Fruit fly (Drosophila melanogaster) whole organism, embryonic: ENCODE measurements around the gene lilli.

Source experiments
- Ada2b ChIP-seq: fragments of 200-800 bp; sonication (Bioruptor generic); IDR thresholded peaks from 2 replicates; pipeline ENCODE4 v1.3.6; 2022; ENCODE audit warnings: missing biosample characterization, missing genetic modification characterization
- CG11398 ChIP-seq: fragments of 200-800 bp; sonication (Bioruptor generic); optimal IDR thresholded peaks from 2 replicates; lab custom pipeline; 2016; ENCODE audit warnings: missing biosample characterization, missing genetic modification characterization
- CG12391 ChIP-seq: fragments of 200-800 bp; sonication (Bioruptor generic); optimal IDR thresholded peaks from 3 replicates; lab custom pipeline; 2018; ENCODE audit warnings: missing biosample characterization, mild to moderate bottlenecking, missing genetic modification characterization, moderate library complexity
- CG13775 ChIP-seq: fragments of 200-800 bp; sonication (Bioruptor generic); optimal IDR thresholded peaks from 3 replicates; lab custom pipeline; 2017; ENCODE audit warnings: missing biosample characterization, mild to moderate bottlenecking, missing genetic modification characterization
- CG1647 ChIP-seq: fragments of 200-800 bp; sonication (Bioruptor generic); optimal IDR thresholded peaks from 3 replicates; lab custom pipeline; 2016; ENCODE audit warnings: missing biosample characterization, missing genetic modification characterization
- CG17829 ChIP-seq: fragments of 200-800 bp; optimal IDR thresholded peaks from 2 replicates; lab custom pipeline; 2019; ENCODE audit warnings: missing biosample characterization, mild to moderate bottlenecking, missing genetic modification characterization, moderate library complexity
- CG2129 ChIP-seq: fragments of 200-800 bp; sonication (Bioruptor generic); IDR thresholded peaks from 2 replicates; pipeline ENCODE4 v1.3.6; 2022; ENCODE audit warnings: missing biosample characterization, missing genetic modification characterization; ENCODE audit not compliant: partially characterized antibody
- CG2712 ChIP-seq: fragments of 200-800 bp; optimal IDR thresholded peaks from 3 replicates; lab custom pipeline; 2019; ENCODE audit warnings: missing biosample characterization, mild to moderate bottlenecking, missing genetic modification characterization, moderate library complexity
- CG30403 ChIP-seq: fragments of 200-800 bp; sonication (Bioruptor generic); optimal IDR thresholded peaks from 3 replicates; lab custom pipeline; 2016; ENCODE audit warnings: missing biosample characterization, missing genetic modification characterization
- CG3407 ChIP-seq: fragments of 200-800 bp; sonication (Bioruptor generic); optimal IDR thresholded peaks from 2 replicates; lab custom pipeline; 2018; ENCODE audit warnings: missing biosample characterization, mild to moderate bottlenecking, missing genetic modification characterization
- CG3726 ChIP-seq: fragments of 200-800 bp; sonication (Bioruptor generic); IDR thresholded peaks from 3 replicates; pipeline ENCODE4, ENCODE4 v1.3.6; 2022; ENCODE audit warnings: missing biosample characterization, missing genetic modification characterization
- CG42726 ChIP-seq: fragments of 200-800 bp; sonication (Bioruptor generic); IDR thresholded peaks from 2 replicates; pipeline ENCODE4 v1.3.6; 2022; ENCODE audit warnings: missing biosample characterization, missing genetic modification characterization; ENCODE audit not compliant: partially characterized antibody
- CG6272 ChIP-seq: fragments of 200-800 bp; sonication (Bioruptor generic); IDR thresholded peaks from 2 replicates; pipeline ENCODE4 v1.3.6; 2022; ENCODE audit warnings: missing biosample characterization, missing genetic modification characterization
- CG6683 ChIP-seq: fragments of 200-800 bp; sonication (Bioruptor generic); optimal IDR thresholded peaks from 2 replicates; lab custom pipeline; 2017; ENCODE audit warnings: missing biosample characterization, mild to moderate bottlenecking, missing genetic modification characterization, missing genetic modification reagents
- CG6813 ChIP-seq: fragments of 200-800 bp; sonication (Bioruptor generic); optimal IDR thresholded peaks from 2 replicates; lab custom pipeline; 2017; ENCODE audit warnings: missing biosample characterization, missing genetic modification characterization, mild to moderate bottlenecking, moderate library complexity, missing genetic modification reagents
- CG7963 ChIP-seq: fragments of 200-800 bp; sonication (Bioruptor generic); IDR thresholded peaks from 3 replicates; pipeline ENCODE4 v1.3.6; 2022; ENCODE audit warnings: missing biosample characterization, missing genetic modification characterization; ENCODE audit not compliant: partially characterized antibody
- CG8388 ChIP-seq: fragments of 200-800 bp; sonication (Bioruptor generic); optimal IDR thresholded peaks from 2 replicates; lab custom pipeline; 2019; ENCODE audit warnings: missing biosample characterization, mild to moderate bottlenecking, missing genetic modification characterization, moderate library complexity
- CG8944 ChIP-seq: fragments of 200-800 bp; sonication (Bioruptor generic); optimal IDR thresholded peaks from 3 replicates; lab custom pipeline; 2016; ENCODE audit warnings: missing biosample characterization, missing genetic modification characterization
- CG9797 ChIP-seq: fragments of 200-800 bp; sonication (Bioruptor generic); optimal IDR thresholded peaks from 3 replicates; lab custom pipeline; 2018; ENCODE audit warnings: missing biosample characterization, mild to moderate bottlenecking, missing genetic modification characterization
- CG9876 ChIP-seq: fragments of 200-800 bp; sonication (Bioruptor generic); optimal IDR thresholded peaks from 2 replicates; lab custom pipeline; 2016; ENCODE audit warnings: missing biosample characterization, missing genetic modification characterization
- Camta ChIP-seq: fragments of 200-800 bp; sonication (Bioruptor generic); optimal IDR thresholded peaks from 2 replicates; lab custom pipeline; 2016; ENCODE audit warnings: missing biosample characterization, missing genetic modification characterization
- Dp ChIP-seq: fragments of 200-800 bp; sonication (Bioruptor generic); optimal IDR thresholded peaks from 2 replicates; lab custom pipeline; 2018; ENCODE audit warnings: missing biosample characterization, mild to moderate bottlenecking, missing genetic modification characterization, moderate library complexity
- E2f2 ChIP-seq: fragments of 200-800 bp; sonication (Bioruptor generic); IDR thresholded peaks from 2 replicates; pipeline ENCODE4 v1.3.6; 2022; ENCODE audit warnings: missing biosample characterization, missing genetic modification characterization
- Ets97D ChIP-seq: fragments of 200-800 bp; sonication (Bioruptor generic); optimal IDR thresholded peaks from 3 replicates; lab custom pipeline; 2016; ENCODE audit warnings: missing biosample characterization, missing genetic modification characterization
- HmgZ ChIP-seq: fragments of 200-800 bp; sonication (Bioruptor generic); optimal IDR thresholded peaks from 2 replicates; lab custom pipeline; 2018; ENCODE audit warnings: missing biosample characterization, mild to moderate bottlenecking, missing genetic modification characterization
- Mad ChIP-seq: fragments of 200-800 bp; sonication (Bioruptor generic); optimal IDR thresholded peaks from 2 replicates; lab custom pipeline; 2016; ENCODE audit warnings: missing biosample characterization, missing genetic modification characterization
- Oli ChIP-seq: fragments of 200-800 bp; sonication (Bioruptor generic); optimal IDR thresholded peaks from 2 replicates; lab custom pipeline; 2018; ENCODE audit warnings: missing biosample characterization, mild to moderate bottlenecking, missing genetic modification characterization, moderate library complexity
- Ptx1 ChIP-seq: fragments of 200-800 bp; sonication (Bioruptor generic); IDR thresholded peaks from 2 replicates; pipeline ENCODE4 v1.3.6; 2022; ENCODE audit warnings: missing biosample characterization, missing genetic modification characterization
- Sox100B ChIP-seq: fragments of 200-800 bp; sonication (Bioruptor generic); optimal IDR thresholded peaks from 3 replicates; lab custom pipeline; 2018; ENCODE audit warnings: missing biosample characterization, mild to moderate bottlenecking, missing genetic modification characterization
- Sry-δ ChIP-seq: fragments of 200-800 bp; sonication (Bioruptor generic); optimal IDR thresholded peaks from 2 replicates; lab custom pipeline; 2016; ENCODE audit warnings: missing biosample characterization, missing genetic modification characterization
- Tbp ChIP-seq: fragments of >200 bp; optimal IDR thresholded peaks from 2 replicates; lab custom pipeline; 2018; ENCODE audit warnings: missing biosample characterization, missing genetic modification characterization
- chif ChIP-seq, 2 experiments: fragments of 200-800 bp; sonication (Bioruptor generic); optimal IDR thresholded peaks; 3 replicates each; lab custom pipeline; 2016; ENCODE audit warnings: missing biosample characterization in 2 of 2, missing genetic modification characterization in 2 of 2
- chn ChIP-seq: fragments of 200-800 bp; sonication (Bioruptor generic); optimal IDR thresholded peaks from 2 replicates; lab custom pipeline; 2016; ENCODE audit warnings: missing biosample characterization, missing genetic modification characterization
- corto ChIP-seq: fragments of 200-800 bp; sonication (Bioruptor generic); optimal IDR thresholded peaks from 2 replicates; lab custom pipeline; 2016; ENCODE audit warnings: missing biosample characterization, mild to moderate bottlenecking, missing genetic modification characterization, moderate library complexity
- dpn ChIP-seq, 2 experiments: fragments of 200-800 bp; sonication (Bioruptor generic); optimal IDR thresholded peaks; 3 replicates each; lab custom pipeline; 2016; ENCODE audit warnings: missing biosample characterization in 2 of 2, missing genetic modification characterization in 2 of 2
- eve ChIP-seq, 2 experiments: fragments of >200 bp; optimal IDR thresholded peaks; 2 replicates each; lab custom pipeline; 2017; ENCODE audit warnings: missing biosample characterization in 2 of 2, missing genetic modification characterization in 2 of 2
- lab ChIP-seq: fragments of 200-800 bp; sonication (Bioruptor generic); optimal IDR thresholded peaks from 3 replicates; lab custom pipeline; 2017; ENCODE audit warnings: missing biosample characterization, missing genetic modification characterization, mild to moderate bottlenecking, moderate library complexity, missing genetic modification reagents
- nmo ChIP-seq: fragments of 200-800 bp; sonication (Bioruptor generic); optimal IDR thresholded peaks from 2 replicates; lab custom pipeline; 2018; ENCODE audit warnings: missing biosample characterization, mild to moderate bottlenecking, missing genetic modification characterization, moderate library complexity
- otp ChIP-seq: fragments of 200-800 bp; sonication (Bioruptor generic); IDR thresholded peaks from 3 replicates; pipeline ENCODE4, ENCODE4 v1.3.6; 2022; ENCODE audit warnings: missing biosample characterization, missing genetic modification characterization
- p53 ChIP-seq: fragments of 200-800 bp; sonication (Bioruptor generic); optimal IDR thresholded peaks from 2 replicates; lab custom pipeline; 2016; ENCODE audit warnings: missing biosample characterization, missing genetic modification characterization
- pfk ChIP-seq: fragments of 200-800 bp; sonication (Bioruptor generic); optimal IDR thresholded peaks from 2 replicates; lab custom pipeline; 2018; ENCODE audit warnings: missing biosample characterization, mild to moderate bottlenecking, missing genetic modification characterization, moderate library complexity
- pho ChIP-seq: fragments of 200-800 bp; sonication (Bioruptor generic); optimal IDR thresholded peaks from 2 replicates; lab custom pipeline; 2016; ENCODE audit warnings: missing biosample characterization, missing genetic modification characterization
- pita ChIP-seq: fragments of 200-800 bp; sonication (Bioruptor generic); optimal IDR thresholded peaks from 2 replicates; lab custom pipeline; 2017; ENCODE audit warnings: missing biosample characterization, mild to moderate bottlenecking, missing genetic modification characterization
- row ChIP-seq: fragments of 200-800 bp; sonication (Bioruptor generic); IDR thresholded peaks from 3 replicates; pipeline ENCODE4 v1.3.6; 2022; ENCODE audit warnings: missing biosample characterization, missing genetic modification characterization
- sim ChIP-seq: fragments of 200-800 bp; sonication (Bioruptor generic); IDR thresholded peaks from 2 replicates; pipeline ENCODE4 v1.3.6; 2022; ENCODE audit warnings: missing biosample characterization, missing genetic modification characterization
- tup ChIP-seq: fragments of 200-800 bp; sonication (Bioruptor generic); optimal IDR thresholded peaks from 2 replicates; lab custom pipeline; 2016; ENCODE audit warnings: missing biosample characterization, mild to moderate bottlenecking, missing genetic modification characterization, moderate library complexity
- unc-4 ChIP-seq: fragments of 200-800 bp; sonication (Bioruptor generic); IDR thresholded peaks from 2 replicates; pipeline ENCODE4 v1.3.6; 2022; ENCODE audit warnings: missing biosample characterization, missing genetic modification characterization; ENCODE audit not compliant: partially characterized antibody
- vvl ChIP-seq: fragments of 200-800 bp; sonication (Bioruptor generic); IDR thresholded peaks from 2 replicates; pipeline ENCODE4 v1.3.6; 2022; ENCODE audit warnings: missing biosample characterization, missing genetic modification characterization
- zfh2 ChIP-seq: fragments of 200-800 bp; sonication (Bioruptor generic); optimal IDR thresholded peaks from 2 replicates; lab custom pipeline; 2016; ENCODE audit warnings: missing biosample characterization, missing genetic modification characterization

lilli gene

DNA sequence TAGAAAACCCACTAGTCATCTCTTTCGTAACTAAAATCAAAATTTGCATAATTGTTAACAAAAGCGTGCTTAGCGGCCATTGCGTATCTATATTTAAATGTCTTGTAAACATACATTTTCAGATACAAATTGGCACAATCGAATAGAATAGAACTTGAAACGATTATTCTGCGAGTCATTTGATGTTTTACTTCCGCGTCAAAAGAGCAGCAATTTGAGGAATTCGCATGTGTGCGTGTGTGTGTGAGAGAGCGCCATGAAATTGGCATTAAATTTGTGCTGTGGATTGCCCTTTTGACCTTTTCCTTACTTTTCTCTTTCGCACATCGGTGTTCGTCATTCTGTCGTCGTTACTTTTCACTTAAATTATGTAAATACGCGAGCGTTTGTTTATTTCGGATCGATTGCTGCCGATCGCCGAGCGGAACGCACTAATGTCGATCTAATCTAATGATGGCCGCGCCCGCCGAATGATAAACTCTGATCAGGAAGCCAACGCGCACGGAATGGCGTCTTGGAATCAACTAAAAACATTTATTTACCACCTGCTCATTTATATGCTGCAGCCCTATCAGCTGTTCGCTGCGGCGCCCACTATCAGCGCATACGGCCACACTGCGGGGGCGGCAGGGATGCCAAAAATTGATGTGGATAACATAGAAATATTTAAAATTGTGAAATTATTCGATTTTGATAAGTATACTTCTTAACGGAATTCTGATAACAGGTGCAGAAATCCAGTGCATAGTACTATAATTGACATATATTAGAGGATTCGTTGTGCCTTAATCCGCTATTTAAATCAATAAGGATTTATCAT, 836 bp upstream of the lilli start (continued):
- TF ChIP-seq CG12391 (tag; lab: Kevin White, UChicago) (no peak), nmo (GFP tag; lab: Kevin White, UChicago) (peak; percentile 34), CG11398 (GFP tag; lab: Kevin White, UChicago) (no peak), chn (GFP tag; lab: Kevin White, UChicago) (peak; percentile 13), CG8388 (GFP tag; lab: Kevin White, UChicago) (peak; percentile 4), CG9876 (peak; percentile 1), CG17829 (peak; percentile 40), Tbp (no peak), Ptx1 (GFP tag; lab: Robert Waterston, UW) (0 out of 2 replicates have a peak, but pooled peaks have one; percentile 11), CG9797 (GFP tag; lab: Kevin White, UChicago) (peak; percentile 95), CG13775 (GFP tag; lab: Kevin White, UChicago) (no peak), CG2129 (no peak), eve (GFP tag; optimal IDR thresholded peaks at IDR 0.05; lab: Kevin White, UChicago) (no peak), tup (GFP tag; lab: Kevin White, UChicago) (no peak), CG6683 (GFP tag; lab: Kevin White, UChicago) (no peak), Sox100B (no peak), CG8944 (GFP tag; lab: Kevin White, UChicago) (no peak), CG3726 (GFP tag; lab: Robert Waterston, UW) (no peak), otp (GFP tag; lab: Robert Waterston, UW) (peak; percentile 61; the same call in 1 of the 3 replicates), CG6813 (GFP tag; lab: Kevin White, UChicago) (peak; percentile 73), pfk (peak; percentile 45), lab (GFP tag; lab: Kevin White, UChicago) (peak; percentile 60), E2f2 (GFP tag; lab: Robert Waterston, UW) (peak; percentile 77), Dp (peak; percentile 68), CG3407 (no peak), unc-4 (peak; percentile 16; the same call in 1 of the 2 replicates), vvl (peak; percentile 68), p53 (no peak), Sry-δ (GFP tag; lab: Kevin White, UChicago) (no peak), zfh2 (GFP tag; lab: Kevin White, UChicago) (peak; percentile 11), Oli (tag; lab: Kevin White, UChicago) (no peak), CG7963 (GFP tag; lab: Robert Waterston, UW) (no peak), pho (GFP tag; lab: Kevin White, UChicago) (peak; percentile 36), CG1647 (peak; percentile 8), corto (GFP tag; lab: Kevin White, UChicago) (no peak), row (GFP tag; lab: Robert Waterston, UW) (peak; percentile 78), CG30403 (GFP tag; lab: Kevin White, UChicago) (no peak), chif (GFP tag; optimal IDR thresholded peaks at IDR 0.05; lab: Kevin White, UChicago) (no peak), Ets97D (GFP tag; lab: Kevin White, UChicago) (peak; percentile 71), sim (GFP tag; lab: Robert Waterston, UW) (peak; percentile 39; the same call in 1 of the 2 replicates), Ada2b (GFP tag; lab: Robert Waterston, UW) (no peak), CG42726 (GFP tag; lab: Robert Waterston, UW) (peak; percentile 70; the same call in 1 of the 2 replicates), Camta (GFP tag; lab: Kevin White, UChicago) (no peak), CG6272 (peak; percentile 47), HmgZ (tag; lab: Kevin White, UChicago) (peak; percentile 69), dpn (GFP tag; optimal IDR thresholded peaks at IDR 0.05; lab: Kevin White, UChicago) (peak in 1 of 2 experiments; percentile 18), pita (GFP tag; lab: Kevin White, UChicago) (no peak), CG2712 (tag; lab: Kevin White, UChicago) (peak; percentile 52), Mad (GFP tag; lab: Kevin White, UChicago) (peak; percentile 63)
